Worm (Caenorhabditis elegans): ENCODE data around the gene cyp-33C4.

ce11 chrV:2214428-2215038, 21.4 kb upstream of the cyp-33C4 start, which contains the start of gene nhr-184:
- no peak for TF ChIP-seq akir-1 (GFP tag; optimal IDR thresholded peaks at IDR 0.05)
- TF ChIP-seq sea-2 (GFP tag; IDR thresholded peaks at IDR 0.05): no peak
- no peak for TF ChIP-seq B0261.1 (tag; optimal IDR thresholded peaks at IDR 0.05)
- no peak for TF ChIP-seq die-1 (tag; optimal IDR thresholded peaks at IDR 0.05)
- no peak for TF ChIP-seq F49E8.2 (tag; optimal IDR thresholded peaks at IDR 0.05; ENCODE audit: insufficient read depth)
- TF ChIP-seq unc-130 (GFP tag; optimal IDR thresholded peaks at IDR 0.05): no peak
